Worm (Caenorhabditis elegans) whole organism, L4/young adult: ENCODE measurements around the gene Y54G2A.41.

Experiments used
- W03F9.2 ChIP-seq: fragments of 150-350 bp; optimal IDR thresholded peaks from 2 replicates; lab custom pipeline; 2014; ENCODE audit warnings: missing biosample characterization, missing genetic modification characterization
- dao-5 ChIP-seq: sonication (generic microtip); optimal IDR thresholded peaks from 2 replicates; lab custom pipeline; 2016; ENCODE audit warnings: missing genotype, missing genetic modification characterization, moderate library complexity, missing compliant biosample characterization
- him-1 ChIP-seq: sonication (generic microtip); optimal IDR thresholded peaks from 2 replicates; lab custom pipeline; 2016; ENCODE audit warnings: missing genotype, missing genetic modification reagents, missing genetic modification characterization, missing compliant biosample characterization

ce11 chrIV:2707012-2707411 is 44.7 kb upstream of the Y54G2A.41 start, which contains the start of gene ubc-8:
- no peak for TF ChIP-seq him-1 (tag; lab: Kevin White, UChicago)
- TF ChIP-seq dao-5 (tag; lab: Kevin White, UChicago): no peak
- TF ChIP-seq W03F9.2 (tag; lab: Kevin White, UChicago): no peak
